Worm (Caenorhabditis elegans) whole organism, L1 larva: Measurements from ENCODE around the gene math-18.

Source experiments
- egl-27 ChIP-seq, 2 experiments: fragments of 150-350 bp in 1 of 2; sonication (generic microtip); optimal IDR thresholded peaks; 3 replicates each; lab custom pipeline; 2017 to 2018; ENCODE audit warnings: missing biosample characterization in 2 of 2, missing genetic modification characterization in 2 of 2, missing genetic modification reagents in 2 of 2
- nhr-28 ChIP-seq: fragments of 150-350 bp; optimal IDR thresholded peaks from 2 replicates; lab custom pipeline; 2014; ENCODE audit warnings: missing biosample characterization, missing genetic modification characterization

DNA sequence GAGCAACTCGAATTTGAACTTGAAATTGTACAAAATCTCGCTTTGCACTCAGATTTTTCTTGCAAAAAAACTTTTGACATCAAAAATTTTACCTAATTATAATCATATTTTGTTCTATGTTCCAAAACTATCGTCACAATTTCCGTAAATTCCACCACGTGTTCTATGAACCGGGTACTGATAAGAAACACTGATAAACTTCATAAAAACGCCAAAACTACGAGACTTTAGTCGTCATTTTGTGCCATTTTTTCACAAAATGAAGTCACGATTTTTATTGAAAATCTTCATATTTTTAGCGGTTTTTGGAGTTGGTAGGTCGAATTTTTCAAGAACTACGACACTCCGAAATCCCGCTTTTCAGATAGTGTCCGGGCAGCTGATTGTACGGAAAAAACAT, 22.9 kb downstream of the math-18 start, which contains the start of gene gba-1:
- TF ChIP-seq nhr-28 (tag; lab: Kevin White, UChicago) (no peak), egl-27 (tag; optimal IDR thresholded peaks at IDR 0.05; lab: Kevin White, UChicago) (no peak)
